Worm (Caenorhabditis elegans): ENCODE measurements around the gene mdt-11.

ce11 chrIII:5023642-5024041 lies 2.6 kb downstream of the mdt-11 start:
- no peak for TF ChIP-seq unc-39 (tag; optimal IDR thresholded peaks at IDR 0.05)
- no peak for TF ChIP-seq nhr-76 (tag; optimal IDR thresholded peaks at IDR 0.05)
- no peak for TF ChIP-seq elt-3 (tag; optimal IDR thresholded peaks at IDR 0.05)
- TF ChIP-seq nhr-28 (tag; optimal IDR thresholded peaks at IDR 0.05), result no peak
- TF ChIP-seq ztf-11 (tag; optimal IDR thresholded peaks at IDR 0.05), result no peak
- no peak for TF ChIP-seq blmp-1 (tag; optimal IDR thresholded peaks at IDR 0.05)
- no peak for TF ChIP-seq ham-2 (GFP tag; optimal IDR thresholded peaks at IDR 0.05)
- TF ChIP-seq snpc-4 (tag; optimal IDR thresholded peaks at IDR 0.05), result no peak
- TF ChIP-seq lin-13 (tag; optimal IDR thresholded peaks at IDR 0.05), result no peak

Data from whole organism, mixed stage, embryonic.